Worm (Caenorhabditis elegans) whole organism, L1 larva: ENCODE measurements around the gene bath-3.

Experiments
- C16A3.4 ChIP-seq: fragments of 150-350 bp; optimal IDR thresholded peaks from 2 replicates; lab custom pipeline; 2014; ENCODE audit warnings: missing biosample characterization, missing genetic modification characterization
- F16B12.6 ChIP-seq: fragments of 150-350 bp; optimal IDR thresholded peaks from 2 replicates; lab custom pipeline; 2014; ENCODE audit warnings: missing biosample characterization, missing genetic modification characterization
- aha-1 ChIP-seq: fragments of 150-350 bp; optimal IDR thresholded peaks from 2 replicates; lab custom pipeline; 2014; ENCODE audit warnings: missing biosample characterization, missing genetic modification characterization
- blmp-1 ChIP-seq: fragments of 150-350 bp; optimal IDR thresholded peaks from 2 replicates; lab custom pipeline; 2014; ENCODE audit warnings: missing biosample characterization, missing genetic modification characterization
- ceh-82 ChIP-seq, 3 experiments: fragments of 150-350 bp in 1 of 3; sonication (generic microtip) in 2 of 3; optimal IDR thresholded peaks; 2 replicates each; lab custom pipeline; 2014 to 2017; ENCODE audit warnings: missing biosample characterization in 3 of 3, missing genetic modification characterization in 3 of 3
- dpl-1 ChIP-seq, 3 experiments: fragments of 150-350 bp in 2 of 3; sonication (generic microtip) in 1 of 3; optimal IDR thresholded peaks; 2 replicates each; lab custom pipeline; 2014 to 2017; ENCODE audit warnings: missing biosample characterization in 3 of 3, missing genetic modification characterization in 3 of 3, missing genetic modification reagents in 3 of 3
- efl-1 ChIP-seq, 4 experiments: fragments of 150-350 bp; optimal IDR thresholded peaks in 3 of 4; peaks in 1 of 4; 1 replicate in 1 of 4; 2 replicates in 3 of 4; lab custom pipeline; 2014; ENCODE audit warnings: missing biosample characterization in 2 of 4, missing genetic modification characterization in 2 of 4, missing genetic modification reagents in 2 of 4
- egl-13 ChIP-seq: sonication (generic microtip); optimal IDR thresholded peaks from 2 replicates; lab custom pipeline; 2016; ENCODE audit warnings: missing genotype, missing genetic modification reagents, missing genetic modification characterization, missing compliant biosample characterization
- elt-2 ChIP-seq: sonication (generic microtip); optimal IDR thresholded peaks from 2 replicates; lab custom pipeline; 2016; ENCODE audit warnings: missing genetic modification characterization, mild to moderate bottlenecking, inconsistent platforms, missing compliant biosample characterization, missing genetic modification reagents
- ets-5 ChIP-seq: fragments of 200-800 bp; sonication (Bioruptor generic); IDR thresholded peaks from 2 replicates; pipeline ENCODE4 v1.3.6; 2022; ENCODE audit warnings: missing genetic modification characterization, missing compliant biosample characterization
- fkh-8 ChIP-seq: sonication (generic microtip); optimal IDR thresholded peaks from 2 replicates; lab custom pipeline; 2016; ENCODE audit warnings: mild to moderate bottlenecking, missing genetic modification characterization, missing compliant biosample characterization
- grh-1 ChIP-seq: fragments of 200-800 bp; sonication (Bioruptor generic); IDR thresholded peaks from 2 replicates; pipeline ENCODE4 v1.3.6; 2022; ENCODE audit warnings: missing genetic modification reagents, missing genetic modification characterization, missing compliant biosample characterization
- hlh-17 ChIP-seq: fragments of 200-800 bp; sonication (Bioruptor generic); optimal IDR thresholded peaks from 2 replicates; lab custom pipeline; 2018; ENCODE audit warnings: missing genetic modification characterization, mild to moderate bottlenecking, missing compliant biosample characterization, moderate library complexity, borderline replicate concordance
- isw-1 ChIP-seq: fragments of 200-800 bp; sonication (Bioruptor generic); IDR thresholded peaks from 2 replicates; pipeline ENCODE4 v1.3.6; 2022; ENCODE audit warnings: missing genetic modification characterization, missing compliant biosample characterization
- lin-13 ChIP-seq: fragments of 150-350 bp; optimal IDR thresholded peaks from 2 replicates; lab custom pipeline; 2014; ENCODE audit warnings: missing biosample characterization, missing genetic modification reagents, missing genetic modification characterization
- lin-15B ChIP-seq: fragments of 150-350 bp; sonication (generic microtip); optimal IDR thresholded peaks from 3 replicates; lab custom pipeline; 2014; ENCODE audit warnings: missing biosample characterization, missing genetic modification characterization
- lin-35 ChIP-seq, 2 experiments: fragments of 150-350 bp; optimal IDR thresholded peaks; 2 replicates each; lab custom pipeline; 2014; ENCODE audit warnings: missing biosample characterization in 2 of 2, missing genetic modification characterization in 2 of 2, missing genetic modification reagents in 2 of 2
- lin-39 ChIP-seq: fragments of 150-350 bp; optimal IDR thresholded peaks from 2 replicates; lab custom pipeline; 2014; ENCODE audit warnings: missing biosample characterization, missing genetic modification reagents, missing genetic modification characterization
- lsy-2 ChIP-seq, 2 experiments: fragments of 150-350 bp; optimal IDR thresholded peaks; 2 replicates each; lab custom pipeline; 2014; ENCODE audit warnings: missing biosample characterization in 2 of 2, missing genetic modification characterization in 2 of 2
- mab-9 ChIP-seq: fragments of 200-800 bp; sonication (Bioruptor generic); IDR thresholded peaks from 2 replicates; pipeline ENCODE4 v1.3.6; 2022; ENCODE audit warnings: missing genetic modification reagents, missing genetic modification characterization, missing compliant biosample characterization
- mdl-1 ChIP-seq, 2 experiments: fragments of 150-350 bp; optimal IDR thresholded peaks; 2 replicates each; lab custom pipeline; 2014 to 2017; ENCODE audit warnings: missing biosample characterization in 2 of 2, missing genetic modification characterization in 2 of 2, inconsistent platforms in 1 of 2
- mep-1 ChIP-seq: fragments of 150-350 bp; optimal IDR thresholded peaks from 2 replicates; lab custom pipeline; 2014; ENCODE audit warnings: missing biosample characterization, missing genetic modification characterization
- nhr-11 ChIP-seq: fragments of 150-350 bp; optimal IDR thresholded peaks from 2 replicates; lab custom pipeline; 2014; ENCODE audit warnings: missing biosample characterization, missing genetic modification characterization
- nhr-19 ChIP-seq: fragments of 200-800 bp; sonication (Bioruptor generic); conservative IDR thresholded peaks from 2 replicates; pipeline ENCODE4 v1.3.6; 2022; ENCODE audit warnings: missing genetic modification characterization, missing compliant biosample characterization
- nhr-47 ChIP-seq: sonication (generic microtip); optimal IDR thresholded peaks from 2 replicates; lab custom pipeline; 2016; ENCODE audit warnings: mild to moderate bottlenecking, missing genetic modification characterization, moderate library complexity, missing compliant biosample characterization
- nhr-76 ChIP-seq: sonication (generic microtip); optimal IDR thresholded peaks from 2 replicates; lab custom pipeline; 2017; ENCODE audit warnings: missing biosample characterization, missing genetic modification characterization
- nhr-85 ChIP-seq: sonication (generic microtip); peaks from one replicate; lab custom pipeline; 2016; ENCODE audit warnings: missing genetic modification characterization, inconsistent platforms, missing compliant biosample characterization
- pag-3 ChIP-seq: sonication (generic microtip); optimal IDR thresholded peaks from 2 replicates; lab custom pipeline; 2017; ENCODE audit warnings: missing genetic modification characterization, mild to moderate bottlenecking, missing compliant biosample characterization, antibody characterized with exemption, borderline replicate concordance; ENCODE audit not compliant: insufficient read depth
- skn-1 ChIP-seq: fragments of 150-350 bp; optimal IDR thresholded peaks from 2 replicates; lab custom pipeline; 2014; ENCODE audit warnings: missing biosample characterization, missing genetic modification characterization
- snpc-4 ChIP-seq: fragments of 150-350 bp; optimal IDR thresholded peaks from 2 replicates; lab custom pipeline; 2014; ENCODE audit warnings: missing biosample characterization, missing genetic modification characterization
- swsn-7 ChIP-seq: sonication (generic microtip); optimal IDR thresholded peaks from 2 replicates; lab custom pipeline; 2016; ENCODE audit warnings: missing genetic modification characterization, missing compliant biosample characterization
- unc-130 ChIP-seq: fragments of 150-350 bp; optimal IDR thresholded peaks from 2 replicates; lab custom pipeline; 2017; ENCODE audit warnings: missing biosample characterization, missing genetic modification characterization, inconsistent platforms
- unc-86 ChIP-seq: sonication (generic microtip); optimal IDR thresholded peaks from 2 replicates; lab custom pipeline; 2016; ENCODE audit warnings: missing genetic modification characterization, missing compliant biosample characterization
- unc-98 ChIP-seq: fragments of 200-800 bp; sonication (Bioruptor generic); IDR thresholded peaks from 2 replicates; pipeline ENCODE4 v1.3.6; 2022; ENCODE audit warnings: missing genetic modification characterization, missing compliant biosample characterization
- vab-15 ChIP-seq: sonication (generic microtip); optimal IDR thresholded peaks from 2 replicates; lab custom pipeline; 2017; ENCODE audit warnings: missing genotype, mild to moderate bottlenecking, missing genetic modification characterization, missing compliant biosample characterization
- xbp-1 ChIP-seq: sonication (generic microtip); optimal IDR thresholded peaks from 2 replicates; lab custom pipeline; 2016; ENCODE audit warnings: missing genetic modification characterization, missing compliant biosample characterization
- ztf-11 ChIP-seq, 2 experiments: sonication (generic microtip); optimal IDR thresholded peaks; 2 replicates each; lab custom pipeline; 2016 to 2017; ENCODE audit warnings: missing genetic modification characterization in 2 of 2, missing biosample characterization in 1 of 2, missing compliant biosample characterization in 1 of 2

The bath-3 gene

DNA sequence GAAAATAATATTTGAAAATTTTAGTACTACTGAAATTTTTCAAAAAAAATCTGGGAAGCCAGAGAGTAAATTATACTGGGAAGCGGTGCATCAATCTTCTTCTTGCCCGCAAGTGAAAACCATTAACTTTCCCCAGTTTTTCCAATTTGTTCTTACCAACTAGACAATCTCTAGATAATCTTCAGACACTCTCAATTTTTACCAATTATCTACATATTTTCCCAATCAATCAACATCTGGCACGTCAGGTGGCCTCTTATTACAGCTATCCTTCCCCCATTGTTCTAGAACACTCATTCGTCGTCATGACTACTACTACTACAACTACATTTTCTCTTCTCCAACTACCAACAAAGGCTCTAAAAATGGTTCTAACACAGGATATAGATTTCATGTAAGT lies 34.2 kb upstream of the bath-3 start, which contains the start of gene fbxb-6:
TSS of gene fbxb-6 (plus strand) at position 301 of the 400 bp plus-strand sequence.
- TF ChIP-seq efl-1 (optimal IDR thresholded peaks at IDR 0.05; lab: Kevin White, UChicago) (no peak), efl-1 (GFP tag; optimal IDR thresholded peaks at IDR 0.05 in 1 of 2; lab: Kevin White, UChicago) (peak in 1 of 2 experiments; percentile 68), C16A3.4 (tag; lab: Kevin White, UChicago) (no peak)

DNA sequence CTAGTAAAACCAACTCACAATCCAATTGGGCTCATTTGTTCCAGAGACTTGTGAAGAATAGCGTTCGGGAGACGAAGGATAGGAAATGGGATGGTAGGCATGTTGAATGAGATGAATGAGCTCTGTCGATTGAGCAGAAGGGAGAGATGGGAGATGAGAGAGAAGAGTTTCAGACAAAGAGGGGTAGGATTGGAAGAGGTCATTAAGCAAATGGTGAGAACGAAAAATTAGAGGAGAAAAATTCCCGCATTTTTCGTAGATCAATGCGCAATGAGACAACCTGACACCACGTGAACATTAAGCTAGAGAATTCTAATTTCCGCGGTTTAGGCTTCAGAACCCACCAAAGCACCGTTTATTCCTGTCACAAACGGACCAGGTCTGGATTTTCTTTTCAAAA lies 33.7 kb upstream of the bath-3 start, which contains the start of gene F07E5.13:
TSS of gene F07E5.13 (minus strand) at position 101 of the 400 bp plus-strand sequence.
- TF ChIP-seq egl-13 (tag; lab: Kevin White, UChicago) = no peak
- TF ChIP-seq lin-35 (GFP tag; optimal IDR thresholded peaks at IDR 0.05; lab: Kevin White, UChicago) = no peak
- no peak for TF ChIP-seq ets-5 (GFP tag; lab: Robert Waterston, UW)
- TF ChIP-seq skn-1 (tag; lab: Kevin White, UChicago) = no peak
- TF ChIP-seq aha-1 (tag; lab: Kevin White, UChicago) = no peak

DNA sequence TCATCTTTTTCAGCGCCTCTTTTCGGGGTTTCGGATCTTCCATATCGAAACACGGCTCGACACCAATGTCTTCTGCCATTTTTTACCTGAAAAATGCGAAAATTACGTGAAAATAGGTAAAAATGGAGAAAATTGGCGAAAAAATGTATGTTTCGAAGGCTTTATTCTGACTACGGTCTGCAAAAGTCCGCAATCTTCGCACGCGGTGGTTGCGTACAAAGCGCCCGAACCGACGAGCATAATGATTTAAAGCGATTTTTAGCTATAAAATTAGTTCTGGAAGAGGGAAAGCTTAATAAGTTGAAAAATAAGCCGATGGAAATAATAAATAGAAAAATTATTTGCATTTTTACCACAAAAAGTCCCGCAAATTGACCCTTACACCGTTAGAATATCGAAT lies 28.7 kb upstream of the bath-3 start, which contains the start of gene F07E5.5:
TSS of gene F07E5.5 (minus strand) at position 86 of the 400 bp plus-strand sequence.
- TF ChIP-seq lin-35 (GFP tag; optimal IDR thresholded peaks at IDR 0.05; lab: Kevin White, UChicago) = peak; percentile 61 to 77
- TF ChIP-seq dpl-1 (GFP tag; optimal IDR thresholded peaks at IDR 0.05; lab: Kevin White, UChicago) = peak; percentile 54 to 78 (median 74)
- peak; percentile 43 for TF ChIP-seq fkh-8
- no peak for TF ChIP-seq grh-1 (GFP tag; lab: Robert Waterston, UW)
- TF ChIP-seq vab-15 (tag; lab: Kevin White, UChicago) = peak; percentile 27
- TF ChIP-seq F16B12.6 (tag; lab: Kevin White, UChicago) = peak; percentile 91
- TF ChIP-seq hlh-17 = no peak
- peak; percentile 46 for TF ChIP-seq C16A3.4 (tag; lab: Kevin White, UChicago)
- TF ChIP-seq snpc-4 (tag; lab: Kevin White, UChicago) = peak; percentile 23
- peak; percentile 77 for TF ChIP-seq mep-1 (tag; lab: Kevin White, UChicago)
- TF ChIP-seq ztf-11 (tag; optimal IDR thresholded peaks at IDR 0.05; lab: Kevin White, UChicago) = no peak
- peak in 1 of 2 experiments; percentile 14 for TF ChIP-seq mdl-1 (tag; optimal IDR thresholded peaks at IDR 0.05; lab: Kevin White, UChicago)
- TF ChIP-seq nhr-19 = peak; percentile 49
- peak; percentile 5 for TF ChIP-seq lin-39 (tag; lab: Kevin White, UChicago)
- TF ChIP-seq swsn-7 (tag; lab: Kevin White, UChicago) = peak; percentile 51
- peak; percentile 14 for TF ChIP-seq nhr-11 (tag; lab: Kevin White, UChicago)
- peak; percentile 41 for TF ChIP-seq lin-15B (tag; lab: Kevin White, UChicago)
- no peak for TF ChIP-seq unc-98 (GFP tag; lab: Robert Waterston, UW)
- peak; percentile 55 for TF ChIP-seq skn-1 (tag; lab: Kevin White, UChicago)
- TF ChIP-seq nhr-85 (tag; lab: Kevin White, UChicago) = peak; percentile 68
- TF ChIP-seq lsy-2 (tag; optimal IDR thresholded peaks at IDR 0.05; lab: Kevin White, UChicago) = peak; percentile 96 to 98
- TF ChIP-seq nhr-47 (tag; lab: Kevin White, UChicago) = no peak
- peak; percentile 28 for TF ChIP-seq elt-2 (tag; lab: Kevin White, UChicago)
- peak; percentile 25 for TF ChIP-seq isw-1
- peak; percentile 79 for TF ChIP-seq unc-130 (tag; lab: Kevin White, UChicago)
- peak; percentile 4 for TF ChIP-seq lin-13 (GFP tag; lab: Kevin White, UChicago)
- TF ChIP-seq xbp-1 = peak; percentile 45
- TF ChIP-seq blmp-1 = peak; percentile 13
- TF ChIP-seq mab-9 = no peak
- TF ChIP-seq egl-13 (tag; lab: Kevin White, UChicago) = no peak
- TF ChIP-seq unc-86 = peak; percentile 10
- peak; percentile 75 to 78 for TF ChIP-seq efl-1 (optimal IDR thresholded peaks at IDR 0.05; lab: Kevin White, UChicago)
- peak; percentile 75 to 97 for TF ChIP-seq efl-1 (GFP tag; optimal IDR thresholded peaks at IDR 0.05 in 1 of 2; lab: Kevin White, UChicago)
- peak; percentile 19 to 66 (median 64) for TF ChIP-seq ceh-82 (tag; optimal IDR thresholded peaks at IDR 0.05; lab: Kevin White, UChicago)

DNA sequence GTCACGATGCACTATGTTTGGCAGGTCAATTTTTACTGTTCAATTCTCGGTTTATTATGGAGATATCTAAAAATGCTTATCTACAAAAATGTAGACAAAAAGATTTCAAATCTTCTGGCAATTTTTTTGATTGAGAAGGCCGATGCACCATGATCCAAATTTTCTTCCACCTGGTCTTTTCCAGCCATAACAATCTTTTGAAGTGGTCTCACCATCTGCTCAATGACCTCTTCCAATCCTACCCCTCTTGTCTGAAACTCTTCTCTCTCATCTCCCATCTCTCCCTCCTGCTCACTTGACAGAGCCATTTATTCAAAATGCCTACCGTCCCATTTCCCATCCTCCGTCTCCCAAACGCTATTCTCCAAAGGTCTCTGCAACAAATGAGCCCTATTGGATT lies 21.1 kb upstream of the bath-3 start, which contains the start of gene fbxb-35:
TSS of gene fbxb-35 (plus strand) at position 301 of the 400 bp plus-strand sequence.
- no peak for TF ChIP-seq efl-1 (optimal IDR thresholded peaks at IDR 0.05; lab: Kevin White, UChicago)
- peak in 1 of 2 experiments; percentile 77 for TF ChIP-seq efl-1 (GFP tag; optimal IDR thresholded peaks at IDR 0.05 in 1 of 2; lab: Kevin White, UChicago)
- no peak for TF ChIP-seq nhr-76 (tag; lab: Kevin White, UChicago)
- TF ChIP-seq dpl-1 (GFP tag; optimal IDR thresholded peaks at IDR 0.05; lab: Kevin White, UChicago) = no peak
- TF ChIP-seq pag-3 (tag; lab: Kevin White, UChicago) = no peak
- TF ChIP-seq, all 84 proteins: peak for 1
